Worm (Caenorhabditis elegans) whole organism, L2 larva: ENCODE results near the gene ZK285.2.

Source experiments
- C34F6.9 ChIP-seq: fragments of 150-350 bp; optimal IDR thresholded peaks from 2 replicates; lab custom pipeline; 2014; ENCODE audit warnings: missing biosample characterization, missing genetic modification characterization
- F13H6.1 ChIP-seq: sonication (generic microtip); optimal IDR thresholded peaks from 2 replicates; lab custom pipeline; 2016; ENCODE audit warnings: missing genetic modification characterization, missing compliant biosample characterization
- R02D3.7 ChIP-seq: fragments of 150-350 bp; optimal IDR thresholded peaks from 2 replicates; lab custom pipeline; 2014; ENCODE audit warnings: missing biosample characterization, missing genetic modification characterization
- Y55F3AM.14 ChIP-seq: fragments of 200-800 bp; sonication (Bioruptor generic); optimal IDR thresholded peaks from 2 replicates; lab custom pipeline; 2018; ENCODE audit warnings: mild to moderate bottlenecking, missing genetic modification characterization, missing compliant biosample characterization
- alr-1 ChIP-seq: fragments of 150-350 bp; optimal IDR thresholded peaks from 2 replicates; lab custom pipeline; 2014; ENCODE audit warnings: missing biosample characterization, missing genetic modification characterization
- aly-2 ChIP-seq: fragments of 150-350 bp; optimal IDR thresholded peaks from 2 replicates; lab custom pipeline; 2014; ENCODE audit warnings: missing biosample characterization, missing genetic modification characterization
- ama-1 ChIP-seq: fragments of 150-350 bp; optimal IDR thresholded peaks from 2 replicates; lab custom pipeline; 2018; ENCODE audit warnings: inconsistent platforms
- crh-2 ChIP-seq: sonication (generic microtip); optimal IDR thresholded peaks from 2 replicates; lab custom pipeline; 2017; ENCODE audit warnings: missing biosample characterization, missing genetic modification characterization
- dmd-4 ChIP-seq: sonication (generic microtip); optimal IDR thresholded peaks from 2 replicates; lab custom pipeline; 2017; ENCODE audit warnings: missing biosample characterization, missing genetic modification characterization
- egl-27 ChIP-seq: sonication (generic microtip); optimal IDR thresholded peaks from 3 replicates; lab custom pipeline; 2017; ENCODE audit warnings: missing biosample characterization, missing genetic modification reagents, missing genetic modification characterization
- elt-1 ChIP-seq: fragments of 150-350 bp; optimal IDR thresholded peaks from 2 replicates; lab custom pipeline; 2014; ENCODE audit warnings: missing biosample characterization, missing genetic modification characterization
- elt-3 ChIP-seq: sonication (generic microtip); optimal IDR thresholded peaks from 2 replicates; lab custom pipeline; 2017; ENCODE audit warnings: missing biosample characterization, missing genetic modification characterization
- fos-1 ChIP-seq: fragments of 150-350 bp; optimal IDR thresholded peaks from 2 replicates; lab custom pipeline; 2014; ENCODE audit warnings: missing biosample characterization, missing genetic modification characterization
- gmeb-1 ChIP-seq: fragments of 150-350 bp; optimal IDR thresholded peaks from 2 replicates; lab custom pipeline; 2014; ENCODE audit warnings: missing biosample characterization, missing genetic modification characterization
- lin-11 ChIP-seq: fragments of 150-350 bp; sonication (generic microtip); optimal IDR thresholded peaks from 2 replicates; lab custom pipeline; 2014; ENCODE audit warnings: missing biosample characterization, missing genetic modification characterization, inconsistent platforms, mixed read lengths
- lin-13 ChIP-seq: fragments of 150-350 bp; optimal IDR thresholded peaks from 2 replicates; lab custom pipeline; 2014; ENCODE audit warnings: missing biosample characterization, missing genetic modification reagents, missing genetic modification characterization
- lin-39 ChIP-seq: fragments of 150-350 bp; optimal IDR thresholded peaks from 2 replicates; lab custom pipeline; 2014; ENCODE audit warnings: missing biosample characterization, missing genetic modification reagents, missing genetic modification characterization
- mab-5 ChIP-seq: fragments of 150-350 bp; optimal IDR thresholded peaks from 2 replicates; lab custom pipeline; 2014; ENCODE audit warnings: missing biosample characterization, missing genetic modification characterization
- mdl-1 ChIP-seq, 2 experiments: fragments of 150-350 bp in 1 of 2; sonication (generic microtip) in 1 of 2; optimal IDR thresholded peaks; 2 replicates each; lab custom pipeline; 2017; ENCODE audit warnings: missing biosample characterization in 2 of 2, missing genetic modification characterization in 2 of 2
- nhr-11 ChIP-seq: fragments of 150-350 bp; optimal IDR thresholded peaks from 2 replicates; lab custom pipeline; 2014; ENCODE audit warnings: missing biosample characterization, missing genetic modification characterization
- nhr-12 ChIP-seq: fragments of 150-350 bp; optimal IDR thresholded peaks from 2 replicates; lab custom pipeline; 2014; ENCODE audit warnings: missing biosample characterization, missing genetic modification characterization
- nhr-129 ChIP-seq: fragments of 150-350 bp; optimal IDR thresholded peaks from 2 replicates; lab custom pipeline; 2014; ENCODE audit warnings: missing biosample characterization, missing genetic modification characterization
- nhr-21 ChIP-seq: fragments of 150-350 bp; optimal IDR thresholded peaks from 2 replicates; lab custom pipeline; 2014; ENCODE audit warnings: missing biosample characterization, missing genetic modification characterization
- nhr-23 ChIP-seq: fragments of 150-350 bp; optimal IDR thresholded peaks from 2 replicates; lab custom pipeline; 2014; ENCODE audit warnings: missing biosample characterization, missing genetic modification reagents, missing genetic modification characterization
- nhr-6 ChIP-seq: fragments of 150-350 bp; optimal IDR thresholded peaks from 2 replicates; lab custom pipeline; 2014; ENCODE audit warnings: missing biosample characterization, missing genetic modification characterization
- nhr-77 ChIP-seq: fragments of 150-350 bp; optimal IDR thresholded peaks from 2 replicates; lab custom pipeline; 2014; ENCODE audit warnings: missing biosample characterization, missing genetic modification characterization
- sem-4 ChIP-seq: fragments of 150-350 bp; optimal IDR thresholded peaks from 2 replicates; lab custom pipeline; 2014; ENCODE audit warnings: missing biosample characterization, missing genetic modification reagents, missing genetic modification characterization
- sma-3 ChIP-seq: sonication (generic microtip); optimal IDR thresholded peaks from 2 replicates; lab custom pipeline; 2016; ENCODE audit warnings: missing genetic modification reagents, missing genetic modification characterization, missing compliant biosample characterization
- sma-9 ChIP-seq, 2 experiments: fragments of 150-350 bp in 1 of 2; sonication (generic microtip) in 1 of 2; optimal IDR thresholded peaks; 2 replicates each; lab custom pipeline; 2014 to 2016; ENCODE audit warnings: missing genetic modification characterization in 2 of 2, mild to moderate bottlenecking in 1 of 2, missing biosample characterization in 1 of 2, missing compliant biosample characterization in 1 of 2, missing genetic modification reagents in 1 of 2, moderate library complexity in 1 of 2
- unc-39 ChIP-seq: fragments of 150-350 bp; optimal IDR thresholded peaks from 2 replicates; lab custom pipeline; 2014; ENCODE audit warnings: missing biosample characterization, missing genetic modification characterization
- unc-55 ChIP-seq: fragments of 150-350 bp; sonication (generic microtip); optimal IDR thresholded peaks from 3 replicates; lab custom pipeline; 2014; ENCODE audit warnings: missing biosample characterization, missing genetic modification reagents, missing genetic modification characterization
- unc-62 ChIP-seq: fragments of 150-350 bp; optimal IDR thresholded peaks from 2 replicates; lab custom pipeline; 2014; ENCODE audit warnings: missing biosample characterization, missing genetic modification reagents, missing genetic modification characterization
- ztf-11 ChIP-seq: sonication (generic microtip); optimal IDR thresholded peaks from 2 replicates; lab custom pipeline; 2017; ENCODE audit warnings: missing biosample characterization, missing genetic modification characterization

ZK285.2 gene

DNA sequence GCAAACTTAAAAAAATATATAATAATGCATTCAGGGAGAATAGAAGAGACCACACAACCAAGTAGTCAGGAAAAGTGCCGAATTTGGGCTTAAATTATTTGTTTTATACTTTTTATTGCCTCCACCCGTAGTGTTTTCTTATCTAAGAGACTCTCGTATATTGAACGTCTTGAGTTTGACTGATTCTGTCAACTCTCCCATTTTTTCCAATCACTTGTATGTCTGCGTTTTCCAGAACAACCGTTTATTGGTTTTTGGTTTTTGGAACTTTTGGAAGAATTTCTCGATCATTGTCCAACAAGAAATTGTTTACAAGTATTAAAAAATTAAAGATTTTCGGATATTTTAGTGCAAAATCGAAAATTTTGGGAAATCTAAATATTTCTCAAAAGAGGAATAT is 3.0 kb upstream of the ZK285.2 start:
- TF ChIP-seq crh-2 (tag; lab: Kevin White, UChicago) (peak; percentile 23), fos-1 (tag; lab: Kevin White, UChicago) (peak; percentile 31), sma-9 (GFP tag; optimal IDR thresholded peaks at IDR 0.05; lab: Kevin White, UChicago) (peak; percentile 23), sma-9 (tag; optimal IDR thresholded peaks at IDR 0.05; lab: Kevin White, UChicago) (no peak), R02D3.7 (tag; lab: Kevin White, UChicago) (no peak), lin-39 (tag; lab: Kevin White, UChicago) (no peak), lin-13 (GFP tag; lab: Kevin White, UChicago) (no peak)

- TF ChIP-seq sma-9 (GFP tag; optimal IDR thresholded peaks at IDR 0.05; lab: Kevin White, UChicago) (peak; percentile 86), sma-9 (tag; optimal IDR thresholded peaks at IDR 0.05; lab: Kevin White, UChicago) (no peak), elt-3 (tag; lab: Kevin White, UChicago) (no peak), gmeb-1 (tag; lab: Kevin White, UChicago) (peak; percentile 55), nhr-129 (tag; lab: Kevin White, UChicago) (peak; percentile 43), sma-3 (GFP tag; lab: Kevin White, UChicago) (peak; percentile 42), nhr-12 (tag; lab: Kevin White, UChicago) (no peak), crh-2 (tag; lab: Kevin White, UChicago) (peak; percentile 76)
These were observed 836 bp upstream of the ZK285.2 start, which contains the start of gene T10C6.15 for ce11 chrV:16045837-16046236. T10C6.15 (minus strand) TSS chrV:16045940.

DNA sequence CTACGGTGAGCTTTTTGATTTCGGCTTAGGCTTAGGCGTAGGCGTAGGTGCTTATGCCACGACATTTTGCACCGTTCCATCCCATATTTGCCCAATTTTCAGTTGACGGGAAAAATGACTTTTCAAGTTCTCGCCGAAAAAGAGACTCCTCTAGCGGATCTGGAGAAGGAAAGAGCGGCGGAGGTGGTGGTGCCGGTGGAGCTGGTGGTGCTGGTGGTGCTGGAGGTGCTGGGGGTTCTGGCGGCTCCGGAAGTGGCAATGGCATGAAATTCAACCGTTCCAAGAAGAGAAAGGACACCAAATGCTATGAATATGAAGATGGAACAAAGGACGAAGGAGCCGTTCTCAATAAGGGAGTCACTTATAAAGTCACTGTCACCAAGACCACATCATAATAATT is 379 bp downstream of the ZK285.2 start:
- TF ChIP-seq nhr-6 (tag; lab: Kevin White, UChicago) (no peak), lin-11 (tag; lab: Kevin White, UChicago) (no peak), nhr-129 (tag; lab: Kevin White, UChicago) (no peak), elt-1 (tag; lab: Kevin White, UChicago) (no peak), alr-1 (tag; lab: Kevin White, UChicago) (no peak)
- TF ChIP-seq, all 48 proteins: peak for 0

ce11 chrV:16047508-16047907 is 835 bp downstream of the ZK285.2 start, which contains the start of gene str-198:
str-198 (plus strand) TSS chrV:16047808.
- TF ChIP-seq unc-39 (tag; lab: Kevin White, UChicago): no peak
- no peak for TF ChIP-seq egl-27
- no peak for TF ChIP-seq F13H6.1
- TF ChIP-seq mab-5 (tag; lab: Kevin White, UChicago): no peak
- TF ChIP-seq nhr-6 (tag; lab: Kevin White, UChicago): no peak
- TF ChIP-seq nhr-11 (tag; lab: Kevin White, UChicago): no peak
- TF ChIP-seq elt-1 (tag; lab: Kevin White, UChicago): no peak
- no peak for TF ChIP-seq nhr-21 (tag; lab: Kevin White, UChicago)
- no peak for TF ChIP-seq lin-13 (GFP tag; lab: Kevin White, UChicago)
- no peak for TF ChIP-seq mdl-1 (tag; optimal IDR thresholded peaks at IDR 0.05; lab: Kevin White, UChicago)
- TF ChIP-seq nhr-129 (tag; lab: Kevin White, UChicago): no peak
- TF ChIP-seq R02D3.7 (tag; lab: Kevin White, UChicago): no peak
- TF ChIP-seq, all 48 proteins: peak for 0

- TF ChIP-seq nhr-129 (tag; lab: Kevin White, UChicago) (no peak), Y55F3AM.14 (GFP tag; lab: Kevin White, UChicago) (no peak), mab-5 (tag; lab: Kevin White, UChicago) (no peak), nhr-11 (tag; lab: Kevin White, UChicago) (no peak), nhr-77 (no peak), dmd-4 (tag; lab: Kevin White, UChicago) (no peak), nhr-12 (tag; lab: Kevin White, UChicago) (no peak), ama-1 (no peak), sem-4 (tag; lab: Kevin White, UChicago) (no peak)
These were observed 2.5 kb downstream of the ZK285.2 start, which contains the start of gene best-12 for ce11 chrV:16049177-16049576. best-12 (plus strand) TSS chrV:16049477.

DNA sequence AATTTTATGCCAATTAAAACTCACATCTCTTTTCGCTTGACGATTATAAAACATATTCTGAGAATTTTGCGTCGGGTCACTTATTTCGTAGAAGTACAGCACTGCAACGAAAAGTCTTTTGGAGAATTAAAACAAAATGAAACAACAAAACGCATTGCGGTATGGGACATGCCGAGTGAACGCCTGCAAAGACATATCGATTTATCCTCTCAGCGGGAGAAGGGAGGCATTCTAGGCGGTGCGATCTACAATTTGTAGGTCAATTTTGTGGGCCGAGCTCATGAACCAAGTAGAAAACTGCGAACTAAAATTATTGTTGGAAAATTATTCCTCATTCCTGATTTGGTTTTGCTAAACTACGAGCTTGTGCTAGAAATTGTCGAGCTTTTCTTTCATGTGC is 6.7 kb downstream of the ZK285.2 start, which contains the start of gene F14H3.3:
F14H3.3 (minus strand) TSS at position 101 of the 400 bp plus-strand sequence.
- TF ChIP-seq elt-1 (tag; lab: Kevin White, UChicago): no peak
- no peak for TF ChIP-seq unc-62 (GFP tag; lab: Kevin White, UChicago)
- TF ChIP-seq egl-27: no peak
- TF ChIP-seq nhr-23 (tag; lab: Kevin White, UChicago): no peak
- TF ChIP-seq nhr-129 (tag; lab: Kevin White, UChicago): no peak
- no peak for TF ChIP-seq nhr-12 (tag; lab: Kevin White, UChicago)
- TF ChIP-seq sem-4 (tag; lab: Kevin White, UChicago): no peak
- TF ChIP-seq unc-39 (tag; lab: Kevin White, UChicago): no peak
- TF ChIP-seq ztf-11 (tag; lab: Kevin White, UChicago): no peak
- TF ChIP-seq lin-11 (tag; lab: Kevin White, UChicago): no peak
- no peak for TF ChIP-seq sma-9 (GFP tag; optimal IDR thresholded peaks at IDR 0.05; lab: Kevin White, UChicago)
- no peak for TF ChIP-seq sma-9 (tag; optimal IDR thresholded peaks at IDR 0.05; lab: Kevin White, UChicago)
- TF ChIP-seq unc-55: no peak
- TF ChIP-seq aly-2: no peak
- no peak for TF ChIP-seq lin-39 (tag; lab: Kevin White, UChicago)
- no peak for TF ChIP-seq C34F6.9
- no peak for TF ChIP-seq nhr-77
- TF ChIP-seq alr-1 (tag; lab: Kevin White, UChicago): no peak
- no peak for TF ChIP-seq elt-3 (tag; lab: Kevin White, UChicago)
